Fruit fly (Drosophila melanogaster): Measurements from ENCODE around the gene Ing3.

Ing3 gene

DNA sequence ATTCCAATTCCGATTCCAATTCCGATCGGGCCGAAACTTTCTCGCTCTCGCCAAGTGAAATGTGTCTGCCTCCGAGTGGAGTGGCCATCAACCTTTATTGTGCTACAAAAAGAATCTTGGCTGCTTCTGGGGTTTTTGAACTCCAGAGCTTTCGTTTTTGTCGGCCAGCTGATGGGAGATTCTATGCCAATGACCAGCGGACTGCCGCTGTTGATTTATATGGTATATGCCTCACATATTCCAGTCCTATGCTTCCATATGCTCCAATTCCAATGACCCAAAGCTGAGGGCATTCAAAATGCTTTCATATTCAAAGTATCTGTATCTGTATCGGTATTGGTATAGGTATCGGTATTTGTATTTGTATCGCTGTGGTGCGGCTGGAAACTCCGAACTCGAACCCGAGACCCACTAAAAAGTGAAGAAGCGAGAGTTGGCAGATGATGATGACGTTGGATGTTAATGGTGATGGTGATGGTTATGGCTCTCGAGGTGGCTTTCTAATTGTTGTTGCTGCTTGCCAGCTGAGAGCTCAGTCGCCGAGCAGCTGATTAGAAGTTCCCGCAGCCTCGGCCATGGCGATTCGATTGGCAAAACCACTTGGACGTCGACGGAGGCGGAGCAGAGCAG lies 20.1 kb upstream of the Ing3 start:
- TF ChIP-seq cic (GFP tag; optimal IDR thresholded peaks at IDR 0.05) (no peak), toe (GFP tag; optimal IDR thresholded peaks at IDR 0.05) (no peak), CG33017 (tag; optimal IDR thresholded peaks at IDR 0.05) (no peak), CG5204 (GFP tag; optimal IDR thresholded peaks at IDR 0.05) (no peak), CG14711 (tag; optimal IDR thresholded peaks at IDR 0.05) (no peak), CG1620 (GFP tag; optimal IDR thresholded peaks at IDR 0.05) (no peak), Mnt (GFP tag; optimal IDR thresholded peaks at IDR 0.05) (no peak), CG7045 (GFP tag; optimal IDR thresholded peaks at IDR 0.05) (no peak), CG12768 (GFP tag; optimal IDR thresholded peaks at IDR 0.05) (no peak), bab1 (GFP tag; optimal IDR thresholded peaks at IDR 0.05) (no peak), Clk (GFP tag; optimal IDR thresholded peaks at IDR 0.05) (no peak), CG11617 (GFP tag; optimal IDR thresholded peaks at IDR 0.05) (no peak), Hr96 (GFP tag; optimal IDR thresholded peaks at IDR 0.05) (no peak)

DNA sequence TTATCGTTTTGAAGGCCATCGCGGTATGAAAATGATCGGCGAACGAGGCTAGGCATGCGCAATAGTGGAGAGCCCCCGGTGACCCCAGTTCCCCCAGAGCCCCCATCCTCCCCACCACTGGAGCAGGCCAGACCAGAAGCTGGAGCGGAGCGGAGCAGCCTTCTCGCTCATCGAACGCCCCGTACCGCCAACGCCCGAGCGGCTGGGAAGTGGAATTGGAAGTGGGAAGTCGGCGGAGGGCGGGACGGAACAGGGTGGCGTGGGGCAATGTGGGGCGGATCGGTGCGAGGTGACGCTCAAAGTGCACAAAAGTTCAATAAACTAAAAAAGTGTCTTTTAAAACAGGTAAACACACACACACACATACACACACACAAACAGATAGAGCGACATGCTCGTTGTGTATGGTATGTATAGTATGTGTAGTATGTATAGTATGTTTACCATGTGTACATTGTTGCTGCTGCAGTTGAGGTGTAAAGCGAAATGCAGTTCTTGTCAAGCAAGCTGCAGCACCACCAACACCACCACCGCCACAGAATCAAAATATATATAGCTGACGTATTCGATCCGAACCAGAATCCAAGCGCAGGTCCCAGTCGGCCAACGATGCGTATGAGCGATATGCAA lies 18.8 kb upstream of the Ing3 start:
- TF ChIP-seq CG5204 (GFP tag; optimal IDR thresholded peaks at IDR 0.05), result no peak

DNA sequence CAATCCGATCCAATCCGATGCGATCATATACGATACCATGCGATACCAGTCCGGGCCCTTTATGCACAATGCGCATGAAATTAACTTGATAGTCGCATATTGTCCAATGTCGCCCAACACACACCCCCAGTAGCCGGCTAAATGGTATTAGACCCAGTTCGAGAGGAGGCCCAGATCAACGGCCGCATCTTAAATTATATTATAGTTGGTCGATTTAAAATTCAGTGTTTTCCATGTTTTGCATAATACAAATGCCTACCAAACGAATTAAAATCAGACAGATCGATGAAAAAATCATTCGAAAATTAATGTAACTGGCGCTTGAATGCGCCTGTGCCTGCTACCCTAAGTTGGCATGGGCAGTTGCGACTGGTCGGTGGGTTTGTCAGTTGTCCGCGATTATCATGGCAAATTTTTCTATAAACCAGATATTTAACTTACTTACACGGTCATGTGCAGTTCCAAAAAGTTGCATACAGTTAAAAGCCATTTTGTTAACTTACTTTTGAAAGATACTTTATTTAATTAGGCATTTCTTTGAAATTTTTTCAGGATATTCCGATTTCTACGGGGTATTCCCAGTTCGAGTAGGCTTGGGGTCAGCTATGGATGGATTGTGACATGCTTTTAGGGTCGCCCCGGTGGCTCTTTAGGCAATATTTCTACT lies 17.1 kb upstream of the Ing3 start:
- TF ChIP-seq CG5204 (GFP tag; optimal IDR thresholded peaks at IDR 0.05) (no peak), CG11617 (GFP tag; optimal IDR thresholded peaks at IDR 0.05) (no peak)

DNA sequence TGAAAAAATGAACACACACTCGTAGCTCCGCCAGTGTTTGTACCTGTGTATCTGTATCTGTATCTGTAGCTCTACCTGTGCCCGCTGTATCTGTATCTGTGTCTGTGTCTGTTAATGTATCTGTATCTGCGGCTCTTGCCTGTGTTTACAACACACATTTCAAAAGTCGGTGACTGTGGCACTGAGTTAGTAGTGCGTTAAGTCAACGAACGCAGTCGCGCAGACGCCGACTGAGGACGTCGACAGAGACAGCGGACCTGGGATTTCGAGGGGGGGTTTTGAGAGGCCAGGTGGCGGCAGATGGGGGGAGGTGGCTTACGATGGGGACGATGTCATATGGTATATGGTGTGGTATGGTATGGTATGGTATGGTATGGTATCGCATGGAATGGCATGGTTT lies 15.4 kb upstream of the Ing3 start:
- no peak for TF ChIP-seq CG5204 (GFP tag; optimal IDR thresholded peaks at IDR 0.05)
- TF ChIP-seq toe (GFP tag; optimal IDR thresholded peaks at IDR 0.05), result no peak
- no peak for TF ChIP-seq bab1 (GFP tag; optimal IDR thresholded peaks at IDR 0.05)
- no peak for TF ChIP-seq CG33017 (tag; optimal IDR thresholded peaks at IDR 0.05)

DNA sequence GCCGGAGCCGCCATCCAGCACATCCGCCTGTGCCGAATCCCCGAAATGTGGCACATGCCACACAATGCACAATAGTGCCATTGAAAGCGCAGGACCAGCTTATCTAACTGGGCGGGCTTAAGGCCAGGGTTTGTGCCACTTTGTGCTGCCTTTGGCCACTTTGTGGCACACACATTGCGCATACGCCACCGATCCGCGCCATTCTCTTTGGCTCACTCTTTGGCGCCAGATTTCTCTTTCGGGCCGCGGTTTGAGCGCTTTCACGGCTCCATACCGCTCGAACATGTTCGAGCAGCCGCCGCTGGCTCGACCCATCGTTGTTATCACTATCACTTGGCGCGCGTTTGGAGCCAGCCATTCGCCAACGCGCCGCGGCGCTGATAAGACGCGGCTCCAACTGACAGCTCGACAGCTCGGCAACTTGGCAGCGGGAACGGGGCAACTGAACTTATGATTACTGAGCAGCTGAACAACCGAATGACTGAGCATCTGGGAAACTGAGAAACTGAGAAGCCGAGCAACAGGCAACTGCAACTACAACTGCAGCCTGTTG lies 12.9 kb upstream of the Ing3 start:
- no peak for TF ChIP-seq ovo (GFP tag; optimal IDR thresholded peaks at IDR 0.05)
- no peak for TF ChIP-seq kay (GFP tag; ENCODE audit: borderline replicate concordance)
- no peak for TF ChIP-seq cnc (optimal IDR thresholded peaks at IDR 0.05)
- no peak for TF ChIP-seq Clk (GFP tag; optimal IDR thresholded peaks at IDR 0.05)
- TF ChIP-seq Hr96 (GFP tag; optimal IDR thresholded peaks at IDR 0.05), result no peak
- TF ChIP-seq CG1620 (GFP tag; optimal IDR thresholded peaks at IDR 0.05), result no peak
- no peak for TF ChIP-seq CG33017 (tag; optimal IDR thresholded peaks at IDR 0.05)
- TF ChIP-seq CG7101 (tag; optimal IDR thresholded peaks at IDR 0.05), result no peak
- TF ChIP-seq Crg-1 (GFP tag; optimal IDR thresholded peaks at IDR 0.05), result no peak
- TF ChIP-seq CG12768 (GFP tag; optimal IDR thresholded peaks at IDR 0.05), result no peak
- TF ChIP-seq toe (GFP tag; optimal IDR thresholded peaks at IDR 0.05), result no peak
- no peak for TF ChIP-seq bab1 (GFP tag; optimal IDR thresholded peaks at IDR 0.05)

DNA sequence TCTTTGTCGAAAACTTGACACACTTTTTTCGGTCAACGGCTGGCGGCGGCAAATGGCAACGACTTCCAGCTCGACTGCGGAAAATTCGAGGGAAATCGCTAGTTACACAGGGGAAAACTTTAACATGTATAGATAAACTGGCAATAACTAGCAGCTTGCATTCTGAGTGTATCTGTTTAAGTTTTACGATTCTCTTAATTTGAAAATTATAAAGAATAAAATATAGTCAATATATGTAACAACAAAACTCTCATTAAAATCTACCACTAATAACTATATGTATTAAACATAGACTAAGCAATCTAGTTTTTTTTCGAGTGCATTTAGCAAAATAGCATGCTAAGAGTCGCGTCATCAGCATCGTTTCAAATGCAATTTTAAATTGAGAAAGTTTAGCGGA lies 10.5 kb upstream of the Ing3 start:
- no peak for TF ChIP-seq kay (GFP tag; ENCODE audit: borderline replicate concordance)
- TF ChIP-seq ovo (GFP tag; optimal IDR thresholded peaks at IDR 0.05), result no peak
- no peak for TF ChIP-seq tj (GFP tag; optimal IDR thresholded peaks at IDR 0.05)
- TF ChIP-seq CG7045 (GFP tag; optimal IDR thresholded peaks at IDR 0.05), result no peak
- no peak for TF ChIP-seq Clk (GFP tag; optimal IDR thresholded peaks at IDR 0.05)
- no peak for TF ChIP-seq CG33017 (tag; optimal IDR thresholded peaks at IDR 0.05)
- no peak for TF ChIP-seq CG11617 (GFP tag; optimal IDR thresholded peaks at IDR 0.05)
- no peak for TF ChIP-seq Crg-1 (GFP tag; optimal IDR thresholded peaks at IDR 0.05)
- no peak for TF ChIP-seq toe (GFP tag; optimal IDR thresholded peaks at IDR 0.05)
- TF ChIP-seq CG12768 (GFP tag; optimal IDR thresholded peaks at IDR 0.05), result no peak
- no peak for TF ChIP-seq CG7101 (tag; optimal IDR thresholded peaks at IDR 0.05)

DNA sequence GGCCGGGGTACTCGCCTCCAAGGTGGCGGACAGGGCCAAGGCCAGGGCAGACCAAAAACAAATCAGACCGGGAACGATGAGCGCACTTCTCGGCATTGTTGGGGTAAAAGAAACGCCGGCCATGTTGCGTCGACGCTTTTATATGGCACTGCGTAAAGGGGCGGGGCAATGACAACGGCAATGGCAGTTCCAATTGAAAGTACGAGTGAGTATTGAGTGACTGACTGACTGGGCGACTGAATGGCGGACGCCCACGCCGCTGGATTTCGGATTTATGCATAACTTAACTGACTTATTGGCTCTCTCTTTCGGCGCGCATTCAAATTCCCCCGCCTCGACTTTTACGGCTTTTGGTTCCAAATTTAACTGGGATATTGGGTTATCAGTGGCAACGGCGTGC lies 9.2 kb upstream of the Ing3 start, which contains the start of gene CG6696:
CG6696 (minus strand) TSS at position 101 of the 400 bp plus-strand sequence.
- TF ChIP-seq cic (GFP tag; optimal IDR thresholded peaks at IDR 0.05) (no peak), bab1 (GFP tag; optimal IDR thresholded peaks at IDR 0.05) (no peak), pad (GFP tag; optimal IDR thresholded peaks at IDR 0.05) (no peak), Clk (GFP tag; optimal IDR thresholded peaks at IDR 0.05) (no peak), CG14711 (tag; optimal IDR thresholded peaks at IDR 0.05) (no peak), tj (GFP tag; optimal IDR thresholded peaks at IDR 0.05) (no peak), CG12768 (GFP tag; optimal IDR thresholded peaks at IDR 0.05) (no peak), Crg-1 (GFP tag; optimal IDR thresholded peaks at IDR 0.05) (no peak), Hr96 (GFP tag; optimal IDR thresholded peaks at IDR 0.05) (no peak), kay (GFP tag; ENCODE audit: borderline replicate concordance) (no peak), CG7101 (tag; optimal IDR thresholded peaks at IDR 0.05) (no peak), CG33017 (tag; optimal IDR thresholded peaks at IDR 0.05) (no peak), CG1620 (GFP tag; optimal IDR thresholded peaks at IDR 0.05) (no peak), Mnt (GFP tag; optimal IDR thresholded peaks at IDR 0.05) (no peak), CG11617 (GFP tag; optimal IDR thresholded peaks at IDR 0.05) (no peak), ovo (GFP tag; optimal IDR thresholded peaks at IDR 0.05) (no peak), toe (GFP tag; optimal IDR thresholded peaks at IDR 0.05) (no peak), CG5204 (GFP tag; optimal IDR thresholded peaks at IDR 0.05) (no peak), cnc (optimal IDR thresholded peaks at IDR 0.05) (no peak)
